In genomic region chr2L:10516470-10517048, dm6 we compare ENCODE assay signal across 1 fruit fly cellular context.
TF ChIP-seq lines count a peak whose summit lies in the region.

No protein-coding gene starts in this region.

TF ChIP-seq in whole organism, embryonic, 481 proteins besides CTCF, POLR2A, EP300 and RAD21 (continued from another document and continues in another):
- TF ChIP-seq CG13287 (GFP tag; IDR thresholded peaks at IDR 0.05; lab: Robert Waterston, UW; ENCODE audit: partially characterized antibody) (no peak; the same call in 1 of the 2 replicates), Xbp1 (GFP tag; optimal IDR thresholded peaks at IDR 0.05; lab: Kevin White, UChicago) (peak; percentile 33), Fer1 (GFP tag; optimal IDR thresholded peaks at IDR 0.05; lab: Kevin White, UChicago) (peak; percentile 71), BtbVII (GFP tag; optimal IDR thresholded peaks at IDR 0.05; lab: Kevin White, UChicago) (no peak), Dek (tag; optimal IDR thresholded peaks at IDR 0.05; lab: Kevin White, UChicago) (no peak), Myb (GFP tag; optimal IDR thresholded peaks at IDR 0.05; lab: Kevin White, UChicago) (peak; percentile 96), tio (GFP tag; optimal IDR thresholded peaks at IDR 0.05; lab: Kevin White, UChicago) (no peak), gsb-n (tag; optimal IDR thresholded peaks at IDR 0.05; lab: Kevin White, UChicago) (no peak), CG6683 (GFP tag; optimal IDR thresholded peaks at IDR 0.05; lab: Kevin White, UChicago) (no peak), jumu (GFP tag; optimal IDR thresholded peaks at IDR 0.05; lab: Kevin White, UChicago) (no peak), bcd (GFP tag; optimal IDR thresholded peaks at IDR 0.05; lab: Kevin White, UChicago) (peak; percentile 38), CG12155 (GFP tag; optimal IDR thresholded peaks at IDR 0.05; lab: Kevin White, UChicago) (no peak), pb (GFP tag; optimal IDR thresholded peaks at IDR 0.05; lab: Kevin White, UChicago) (no peak), Antp (GFP tag; optimal IDR thresholded peaks at IDR 0.05; lab: Kevin White, UChicago) (peak; percentile 48), CG16863 (GFP tag; optimal IDR thresholded peaks at IDR 0.05; lab: Kevin White, UChicago) (no peak), CG9876 (GFP tag; optimal IDR thresholded peaks at IDR 0.05; lab: Kevin White, UChicago) (peak; percentile 27), hbn (GFP tag; IDR thresholded peaks at IDR 0.05; lab: Robert Waterston, UW; ENCODE audit: partially characterized antibody) (no peak), Meics (GFP tag; optimal IDR thresholded peaks at IDR 0.05; lab: Kevin White, UChicago) (peak; percentile 38), CG3847 (GFP tag; IDR thresholded peaks at IDR 0.05; lab: Robert Waterston, UW) (no peak), ara (GFP tag; IDR thresholded peaks at IDR 0.05; lab: Robert Waterston, UW) (0 out of 2 replicates have a peak, but pooled peaks have one; percentile 26), CG14050 (GFP tag; IDR thresholded peaks at IDR 0.05; lab: Robert Waterston, UW) (peak; percentile 19; the same call in 2 of the 3 replicates), Bgb (GFP tag; IDR thresholded peaks at IDR 0.05; lab: Robert Waterston, UW; ENCODE audit: partially characterized antibody) (peak; percentile 50; the same call in 1 of the 2 replicates), stwl (tag; optimal IDR thresholded peaks at IDR 0.05; lab: Kevin White, UChicago) (no peak), mirr (GFP tag; optimal IDR thresholded peaks at IDR 0.05; lab: Kevin White, UChicago) (peak; percentile 47), gem (tag; optimal IDR thresholded peaks at IDR 0.05; lab: Kevin White, UChicago) (peak; percentile 53), CG12769 (tag; optimal IDR thresholded peaks at IDR 0.05; lab: Kevin White, UChicago) (peak; percentile 35), caup (GFP tag; optimal IDR thresholded peaks at IDR 0.05; lab: Kevin White, UChicago; ENCODE audit: severe bottlenecking) (peak; percentile 33), cg (GFP tag; optimal IDR thresholded peaks at IDR 0.05; lab: Kevin White, UChicago) (no peak), ro (GFP tag; IDR thresholded peaks at IDR 0.05; lab: Robert Waterston, UW) (no peak), nau (GFP tag; optimal IDR thresholded peaks at IDR 0.05; lab: Kevin White, UChicago) (peak; percentile 18), CG43689 (GFP tag; IDR thresholded peaks at IDR 0.05; lab: Robert Waterston, UW) (no peak), CG14860 (GFP tag; IDR thresholded peaks at IDR 0.05; lab: Robert Waterston, UW; ENCODE audit: partially characterized antibody) (no peak), Awh (GFP tag; IDR thresholded peaks at IDR 0.05; lab: Robert Waterston, UW) (0 out of 2 replicates have a peak, but pooled peaks have one; percentile 55), fd3F (GFP tag; optimal IDR thresholded peaks at IDR 0.05; lab: Kevin White, UChicago) (no peak), org-1 (GFP tag; optimal IDR thresholded peaks at IDR 0.05; lab: Kevin White, UChicago) (peak; percentile 36), Side (GFP tag; optimal IDR thresholded peaks at IDR 0.05; lab: Kevin White, UChicago) (peak; percentile 27), CG6689 (GFP tag; IDR thresholded peaks at IDR 0.05; lab: Robert Waterston, UW) (peak; percentile 36; the same call in 1 of the 2 replicates), CG4820 (GFP tag; optimal IDR thresholded peaks at IDR 0.05; lab: Kevin White, UChicago) (no peak), Doc3 (GFP tag; IDR thresholded peaks at IDR 0.05; lab: Robert Waterston, UW; ENCODE audit: partially characterized antibody) (no peak), Nf-YB (GFP tag; optimal IDR thresholded peaks at IDR 0.05; lab: Kevin White, UChicago) (no peak), CG4404 (GFP tag; IDR thresholded peaks at IDR 0.05; lab: Robert Waterston, UW) (no peak), onecut (GFP tag; IDR thresholded peaks at IDR 0.05; lab: Robert Waterston, UW) (no peak), gcm2 (GFP tag; optimal IDR thresholded peaks at IDR 0.05; lab: Kevin White, UChicago) (peak; percentile 16), grn (GFP tag; optimal IDR thresholded peaks at IDR 0.05; lab: Kevin White, UChicago) (no peak), croc (GFP tag; conservative IDR thresholded peaks at IDR 0.05; lab: Robert Waterston, UW) (no peak), HLH4C (GFP tag; IDR thresholded peaks at IDR 0.05; lab: Robert Waterston, UW; ENCODE audit: partially characterized antibody) (peak; percentile 24; the same call in 1 of the 3 replicates), Lim3 (GFP tag; IDR thresholded peaks at IDR 0.05; lab: Robert Waterston, UW) (no peak), Scr (GFP tag; IDR thresholded peaks at IDR 0.05; lab: Robert Waterston, UW; ENCODE audit: partially characterized antibody) (no peak), phol (tag; optimal IDR thresholded peaks at IDR 0.05; lab: Kevin White, UChicago) (peak; percentile 38), Hr78 (GFP tag; optimal IDR thresholded peaks at IDR 0.05; lab: Kevin White, UChicago) (peak in 1 of 2 experiments; percentile 22), pho (GFP tag; optimal IDR thresholded peaks at IDR 0.05; lab: Kevin White, UChicago) (peak; percentile 49), fu2 (GFP tag; optimal IDR thresholded peaks at IDR 0.05; lab: Kevin White, UChicago) (no peak), cad (GFP tag; optimal IDR thresholded peaks at IDR 0.05; lab: Kevin White, UChicago) (no peak), ase (GFP tag; IDR thresholded peaks at IDR 0.05; lab: Robert Waterston, UW) (no peak), dysf (GFP tag; IDR thresholded peaks at IDR 0.05; lab: Robert Waterston, UW) (0 out of 3 replicates have a peak, but pooled peaks have one; percentile 39), sima (GFP tag; optimal IDR thresholded peaks at IDR 0.05; lab: Kevin White, UChicago) (no peak), usp (GFP tag; optimal IDR thresholded peaks at IDR 0.05; lab: Kevin White, UChicago) (no peak), trh (GFP tag; optimal IDR thresholded peaks at IDR 0.05; lab: Kevin White, UChicago) (no peak), Ssrp (tag; optimal IDR thresholded peaks at IDR 0.05; lab: Kevin White, UChicago) (no peak), peb (GFP tag; IDR thresholded peaks at IDR 0.05; lab: Robert Waterston, UW) (0 out of 2 replicates have a peak, but pooled peaks have one; percentile 11), ci (GFP tag; IDR thresholded peaks at IDR 0.05; lab: Robert Waterston, UW) (peak; percentile 78; the same call in 2 of the 3 replicates), CG6254 (GFP tag; optimal IDR thresholded peaks at IDR 0.05; lab: Kevin White, UChicago) (no peak), CG32532 (GFP tag; IDR thresholded peaks at IDR 0.05; lab: Robert Waterston, UW) (peak; percentile 36; the same call in 1 of the 2 replicates), CG18599 (GFP tag; optimal IDR thresholded peaks at IDR 0.05; lab: Kevin White, UChicago) (peak; percentile 44), stc (GFP tag; IDR thresholded peaks at IDR 0.05; lab: Robert Waterston, UW) (no peak), row (GFP tag; IDR thresholded peaks at IDR 0.05; lab: Robert Waterston, UW) (peak; percentile 56; the same call in 2 of the 3 replicates), tll (GFP tag; optimal IDR thresholded peaks at IDR 0.05; lab: Kevin White, UChicago) (no peak), salm (tag; optimal IDR thresholded peaks at IDR 0.05; lab: Kevin White, UChicago) (no peak), Gsc (GFP tag; IDR thresholded peaks at IDR 0.05; lab: Robert Waterston, UW) (no peak), CG6791 (GFP tag; IDR thresholded peaks at IDR 0.05; lab: Robert Waterston, UW; ENCODE audit: partially characterized antibody) (0 out of 3 replicates have a peak, but pooled peaks have one; percentile 41), Drgx (GFP tag; IDR thresholded peaks at IDR 0.05; lab: Robert Waterston, UW) (peak; percentile 64), CG11398 (GFP tag; optimal IDR thresholded peaks at IDR 0.05; lab: Kevin White, UChicago) (peak; percentile 13), sens (GFP tag; lab: Kevin White, UChicago) (peak; percentile 83), gsb (GFP tag; IDR thresholded peaks at IDR 0.05; lab: Robert Waterston, UW) (no peak), run (tag; optimal IDR thresholded peaks at IDR 0.05; lab: Kevin White, UChicago) (no peak), CG8290 (GFP tag; optimal IDR thresholded peaks at IDR 0.05; lab: Kevin White, UChicago) (no peak), CG8290 (tag; optimal IDR thresholded peaks at IDR 0.05; lab: Kevin White, UChicago) (peak in 1 of 2 experiments; percentile 35), CG12104 (GFP tag; optimal IDR thresholded peaks at IDR 0.05; lab: Kevin White, UChicago) (no peak), jigr1 (GFP tag; IDR thresholded peaks at IDR 0.05; lab: Robert Waterston, UW) (no peak), Six4 (GFP tag; optimal IDR thresholded peaks at IDR 0.05; lab: Kevin White, UChicago) (no peak), odd (GFP tag; optimal IDR thresholded peaks at IDR 0.05; lab: Kevin White, UChicago) (no peak), cwo (GFP tag; optimal IDR thresholded peaks at IDR 0.05; lab: Kevin White, UChicago) (peak; percentile 29), CG4617 (GFP tag; optimal IDR thresholded peaks at IDR 0.05; lab: Kevin White, UChicago; ENCODE audit: borderline replicate concordance) (no peak), wdn (GFP tag; IDR thresholded peaks at IDR 0.05; lab: Robert Waterston, UW) (0 out of 2 replicates have a peak, but pooled peaks have one; percentile 28), CG1647 (GFP tag; optimal IDR thresholded peaks at IDR 0.05; lab: Kevin White, UChicago) (no peak), Nf-YC (tag; optimal IDR thresholded peaks at IDR 0.05; lab: Kevin White, UChicago) (peak; percentile 11), lov (optimal IDR thresholded peaks at IDR 0.05; lab: Kevin White, UChicago) (no peak), lov (GFP tag; IDR thresholded peaks at IDR 0.05; lab: Robert Waterston, UW) (no peak), PHDP (tag; optimal IDR thresholded peaks at IDR 0.05; lab: Kevin White, UChicago) (no peak), fd96Cb (tag; optimal IDR thresholded peaks at IDR 0.05; lab: Kevin White, UChicago) (no peak), CG15514 (GFP tag; optimal IDR thresholded peaks at IDR 0.05; lab: Kevin White, UChicago) (no peak), NFAT (GFP tag; IDR thresholded peaks at IDR 0.05; lab: Robert Waterston, UW) (0 out of 2 replicates have a peak, but pooled peaks have one; percentile 20), CG9932 (GFP tag; IDR thresholded peaks at IDR 0.05; lab: Robert Waterston, UW) (peak; percentile 36; the same call in 1 of the 2 replicates), Dll (GFP tag; IDR thresholded peaks at IDR 0.05; lab: Robert Waterston, UW; ENCODE audit: partially characterized antibody) (no peak), CG10565 (GFP tag; optimal IDR thresholded peaks at IDR 0.05; lab: Kevin White, UChicago) (no peak), ssp (GFP tag; IDR thresholded peaks at IDR 0.05; lab: Robert Waterston, UW) (no peak), CrebB (tag; optimal IDR thresholded peaks at IDR 0.05; lab: Kevin White, UChicago) (peak; percentile 57), CG7372 (GFP tag; IDR thresholded peaks at IDR 0.05; lab: Robert Waterston, UW) (no peak), CG14667 (GFP tag; IDR thresholded peaks at IDR 0.05; lab: Robert Waterston, UW) (no peak), bsh (GFP tag; optimal IDR thresholded peaks at IDR 0.05; lab: Kevin White, UChicago) (peak; percentile 15 to 54), CG30431 (GFP tag; optimal IDR thresholded peaks at IDR 0.05; lab: Kevin White, UChicago) (peak; percentile 28), CG5245 (GFP tag; optimal IDR thresholded peaks at IDR 0.05; lab: Kevin White, UChicago) (no peak), ewg (GFP tag; optimal IDR thresholded peaks at IDR 0.05; lab: Kevin White, UChicago) (no peak), chn (GFP tag; optimal IDR thresholded peaks at IDR 0.05; lab: Kevin White, UChicago) (peak; percentile 0), Dad (GFP tag; optimal IDR thresholded peaks at IDR 0.05; lab: Kevin White, UChicago) (no peak), GATAe (GFP tag; conservative IDR thresholded peaks at IDR 0.05; lab: Robert Waterston, UW) (no peak), CG15696 (tag; optimal IDR thresholded peaks at IDR 0.05; lab: Kevin White, UChicago) (peak; percentile 17), tup (GFP tag; optimal IDR thresholded peaks at IDR 0.05; lab: Kevin White, UChicago) (no peak), twi (tag; optimal IDR thresholded peaks at IDR 0.05; lab: Kevin White, UChicago) (no peak), pfk (GFP tag; optimal IDR thresholded peaks at IDR 0.05; lab: Kevin White, UChicago) (no peak), exex (tag; optimal IDR thresholded peaks at IDR 0.05; lab: Kevin White, UChicago) (no peak), pnt (GFP tag; optimal IDR thresholded peaks at IDR 0.05; lab: Kevin White, UChicago) (peak; percentile 30), Bteb2 (GFP tag; optimal IDR thresholded peaks at IDR 0.05; lab: Kevin White, UChicago) (peak; percentile 14), pros (GFP tag; optimal IDR thresholded peaks at IDR 0.05; lab: Kevin White, UChicago) (no peak), CG15269 (tag; optimal IDR thresholded peaks at IDR 0.05; lab: Kevin White, UChicago) (peak; percentile 26), Atf6 (GFP tag; IDR thresholded peaks at IDR 0.05; lab: Robert Waterston, UW) (peak; percentile 71; the same call in 1 of the 2 replicates), pum (GFP tag; optimal IDR thresholded peaks at IDR 0.05; lab: Kevin White, UChicago) (peak; percentile 8), Hsf (GFP tag; optimal IDR thresholded peaks at IDR 0.05; lab: Kevin White, UChicago) (peak; percentile 43), bowl (GFP tag; IDR thresholded peaks at IDR 0.05; lab: Robert Waterston, UW) (no peak), chif (GFP tag; optimal IDR thresholded peaks at IDR 0.05; lab: Kevin White, UChicago) (peak; percentile 35 to 44), Hr51 (GFP tag; optimal IDR thresholded peaks at IDR 0.05; lab: Kevin White, UChicago) (peak in 1 of 2 experiments; percentile 40), CG13894 (tag; optimal IDR thresholded peaks at IDR 0.05; lab: Kevin White, UChicago) (peak; percentile 52), br (optimal IDR thresholded peaks at IDR 0.05; lab: Kevin White, UChicago) (no peak), az2 (GFP tag; optimal IDR thresholded peaks at IDR 0.05; lab: Kevin White, UChicago) (peak; percentile 32), CG6765 (GFP tag; optimal IDR thresholded peaks at IDR 0.05; lab: Kevin White, UChicago) (peak; percentile 62), CG3838 (GFP tag; optimal IDR thresholded peaks at IDR 0.05; lab: Kevin White, UChicago) (no peak), CG7786 (GFP tag; optimal IDR thresholded peaks at IDR 0.05; lab: Kevin White, UChicago) (no peak), Stat92E (GFP tag; optimal IDR thresholded peaks at IDR 0.05; lab: Kevin White, UChicago) (peak in 1 of 3 experiments; percentile 31), CG1529 (GFP tag; optimal IDR thresholded peaks at IDR 0.05; lab: Kevin White, UChicago) (no peak), YL-1 (GFP tag; optimal IDR thresholded peaks at IDR 0.05; lab: Kevin White, UChicago) (no peak), zen2 (GFP tag; IDR thresholded peaks at IDR 0.05; lab: Robert Waterston, UW; ENCODE audit: partially characterized antibody) (no peak)
